Fruit fly (Drosophila melanogaster) whole organism, adult: ENCODE data around the gene GMF.

Experiments
- CG11617 ChIP-seq: fragments of 200-800 bp; sonication (Bioruptor generic); optimal IDR thresholded peaks from 2 replicates; lab custom pipeline; 2017; ENCODE audit warnings: mild to moderate bottlenecking, missing biosample characterization, missing genetic modification reagents, missing genetic modification characterization
- CG12768 ChIP-seq: fragments of 200-800 bp; sonication (Bioruptor generic); optimal IDR thresholded peaks from 2 replicates; lab custom pipeline; 2017; ENCODE audit warnings: missing biosample characterization, missing genetic modification characterization, mild to moderate bottlenecking, moderate library complexity, missing genetic modification reagents
- CG14711 ChIP-seq: fragments of 200-800 bp; sonication (Bioruptor generic); optimal IDR thresholded peaks from 2 replicates; lab custom pipeline; 2018; ENCODE audit warnings: missing biosample characterization, mild to moderate bottlenecking, missing genetic modification characterization, moderate library complexity
- CG1620 ChIP-seq: fragments of 200-800 bp; sonication (Bioruptor generic); optimal IDR thresholded peaks from 2 replicates; lab custom pipeline; 2016; ENCODE audit warnings: missing biosample characterization, missing genetic modification characterization
- CG33017 ChIP-seq: fragments of 200-800 bp; sonication (Bioruptor generic); optimal IDR thresholded peaks from 2 replicates; lab custom pipeline; 2018; ENCODE audit warnings: missing biosample characterization, mild to moderate bottlenecking, missing genetic modification characterization, moderate library complexity
- CG5204 ChIP-seq: fragments of 200-800 bp; sonication (Bioruptor generic); optimal IDR thresholded peaks from 2 replicates; lab custom pipeline; 2016; ENCODE audit warnings: missing biosample characterization, missing genetic modification characterization
- CG7045 ChIP-seq: fragments of 200-800 bp; sonication (Bioruptor generic); optimal IDR thresholded peaks from 2 replicates; lab custom pipeline; 2017; ENCODE audit warnings: missing biosample characterization, mild to moderate bottlenecking, missing genetic modification characterization
- CG7101 ChIP-seq: fragments of 200-800 bp; sonication (Bioruptor generic); optimal IDR thresholded peaks from 2 replicates; lab custom pipeline; 2018; ENCODE audit warnings: missing biosample characterization, mild to moderate bottlenecking, missing genetic modification characterization, moderate library complexity
- Clk ChIP-seq: fragments of 200-800 bp; sonication (Bioruptor generic); optimal IDR thresholded peaks from 2 replicates; lab custom pipeline; 2017; ENCODE audit warnings: missing biosample characterization, missing genetic modification characterization
- Crg-1 ChIP-seq: fragments of 200-800 bp; sonication (Bioruptor generic); optimal IDR thresholded peaks from 2 replicates; lab custom pipeline; 2016; ENCODE audit warnings: missing biosample characterization, missing genetic modification characterization
- Hr96 ChIP-seq: fragments of 200-800 bp; sonication (Bioruptor generic); optimal IDR thresholded peaks from 2 replicates; lab custom pipeline; 2016; ENCODE audit warnings: missing biosample characterization, missing genetic modification characterization
- Mnt ChIP-seq: fragments of 200-800 bp; sonication (Bioruptor generic); optimal IDR thresholded peaks from 2 replicates; lab custom pipeline; 2016; ENCODE audit warnings: missing biosample characterization, mild to moderate bottlenecking, missing genetic modification characterization
- bab1 ChIP-seq: fragments of 200-800 bp; sonication (Bioruptor generic); optimal IDR thresholded peaks from 3 replicates; lab custom pipeline; 2019; ENCODE audit warnings: missing biosample characterization, mild to moderate bottlenecking, missing genetic modification characterization, moderate library complexity
- cic ChIP-seq: fragments of 200-800 bp; sonication (Bioruptor generic); optimal IDR thresholded peaks from 2 replicates; lab custom pipeline; 2017; ENCODE audit warnings: missing biosample characterization, mild to moderate bottlenecking, missing genetic modification characterization, moderate library complexity
- cnc ChIP-seq, 2 experiments: fragments of >200 bp; optimal IDR thresholded peaks; 2 replicates each; lab custom pipeline; 2017
- kay ChIP-seq: fragments of 200-800 bp; sonication (Bioruptor generic); peaks from one replicate; lab custom pipeline; 2016; ENCODE audit warnings: missing biosample characterization, missing genetic modification characterization, borderline replicate concordance
- ovo ChIP-seq: fragments of 200-800 bp; sonication (Bioruptor generic); optimal IDR thresholded peaks from 2 replicates; lab custom pipeline; 2016; ENCODE audit warnings: missing biosample characterization, missing genetic modification characterization
- pad ChIP-seq: fragments of 200-800 bp; sonication (Bioruptor generic); optimal IDR thresholded peaks from 3 replicates; lab custom pipeline; 2017; ENCODE audit warnings: missing biosample characterization, missing genetic modification characterization, mild to moderate bottlenecking, moderate library complexity, missing genetic modification reagents
- tj ChIP-seq: fragments of 200-800 bp; sonication (Bioruptor generic); optimal IDR thresholded peaks from 3 replicates; lab custom pipeline; 2017; ENCODE audit warnings: missing biosample characterization, mild to moderate bottlenecking, missing genetic modification characterization, moderate library complexity
- toe ChIP-seq: fragments of 200-800 bp; sonication (Bioruptor generic); optimal IDR thresholded peaks from 2 replicates; lab custom pipeline; 2016; ENCODE audit warnings: missing biosample characterization, missing genetic modification characterization

GMF gene

DNA sequence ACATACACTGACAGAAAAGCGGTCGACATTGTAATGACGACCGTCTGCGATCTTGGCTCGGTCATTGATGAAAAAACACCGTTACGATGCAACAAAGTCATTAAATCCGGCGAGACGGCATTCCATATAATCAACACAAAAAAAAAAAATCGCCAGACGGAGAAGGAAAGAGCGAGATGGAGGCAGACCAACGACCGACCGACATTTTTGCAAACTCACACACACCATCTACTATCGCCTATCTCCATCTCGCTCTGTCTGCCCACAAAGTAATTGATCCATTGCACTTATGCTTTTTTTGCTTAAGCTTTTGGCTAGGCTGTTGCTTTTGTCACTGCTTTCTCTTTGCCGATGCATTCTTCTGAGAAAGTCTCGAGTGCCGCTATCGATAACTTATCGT, 28.7 kb downstream of the GMF start:
- TF ChIP-seq toe (GFP tag; lab: Kevin White, UChicago) (no peak), Hr96 (GFP tag; lab: Kevin White, UChicago) (no peak), CG7045 (GFP tag; lab: Kevin White, UChicago) (no peak), Clk (GFP tag; lab: Kevin White, UChicago) (no peak), pad (GFP tag; lab: Kevin White, UChicago) (peak; percentile 14), CG11617 (GFP tag; lab: Kevin White, UChicago) (no peak), ovo (GFP tag; lab: Kevin White, UChicago) (peak; percentile 24), CG12768 (GFP tag; lab: Kevin White, UChicago) (no peak), CG14711 (tag; lab: Kevin White, UChicago) (no peak), cic (peak; percentile 5), tj (GFP tag; lab: Kevin White, UChicago) (peak; percentile 70), CG1620 (no peak), Mnt (GFP tag; lab: Kevin White, UChicago) (no peak), bab1 (GFP tag; lab: Kevin White, UChicago) (no peak), CG7101 (no peak), Crg-1 (GFP tag; lab: Kevin White, UChicago) (no peak), CG5204 (GFP tag; lab: Kevin White, UChicago) (no peak)

DNA sequence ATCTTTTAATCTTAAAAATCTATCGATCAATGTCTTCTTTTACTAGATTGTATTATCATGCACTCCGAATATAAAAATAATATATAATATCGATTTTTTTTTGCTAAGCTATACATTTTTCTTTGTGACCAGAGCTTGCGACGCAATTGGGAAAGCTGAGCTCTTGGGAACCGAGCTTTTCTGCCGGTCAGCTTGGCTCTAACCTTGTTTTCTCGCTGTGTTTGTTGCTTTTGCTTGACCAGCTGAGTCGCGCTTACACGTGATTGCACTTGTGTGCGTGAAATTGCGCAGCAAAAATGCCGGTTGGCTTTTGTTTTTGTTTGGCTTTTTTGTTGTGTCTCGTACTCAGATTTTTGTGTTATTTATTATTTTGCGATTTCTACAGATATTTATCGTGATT, 29.3 kb downstream of the GMF start:
- TF ChIP-seq CG12768 (GFP tag; lab: Kevin White, UChicago) (no peak), tj (GFP tag; lab: Kevin White, UChicago) (peak; percentile 92), bab1 (GFP tag; lab: Kevin White, UChicago) (no peak), ovo (GFP tag; lab: Kevin White, UChicago) (no peak), pad (GFP tag; lab: Kevin White, UChicago) (no peak), kay (GFP tag; lab: Kevin White, UChicago) (peak; percentile 53), CG1620 (no peak), Crg-1 (GFP tag; lab: Kevin White, UChicago) (no peak), CG7045 (GFP tag; lab: Kevin White, UChicago) (no peak), cic (peak; percentile 31), CG7101 (no peak), CG5204 (GFP tag; lab: Kevin White, UChicago) (no peak), toe (GFP tag; lab: Kevin White, UChicago) (no peak), cnc (optimal IDR thresholded peaks at IDR 0.05; lab: Kevin White, UChicago) (no peak), CG33017 (tag; lab: Kevin White, UChicago) (peak; percentile 1), CG14711 (tag; lab: Kevin White, UChicago) (no peak), Clk (GFP tag; lab: Kevin White, UChicago) (no peak), CG11617 (GFP tag; lab: Kevin White, UChicago) (no peak), Mnt (GFP tag; lab: Kevin White, UChicago) (peak; percentile 6), Hr96 (GFP tag; lab: Kevin White, UChicago) (no peak)

DNA sequence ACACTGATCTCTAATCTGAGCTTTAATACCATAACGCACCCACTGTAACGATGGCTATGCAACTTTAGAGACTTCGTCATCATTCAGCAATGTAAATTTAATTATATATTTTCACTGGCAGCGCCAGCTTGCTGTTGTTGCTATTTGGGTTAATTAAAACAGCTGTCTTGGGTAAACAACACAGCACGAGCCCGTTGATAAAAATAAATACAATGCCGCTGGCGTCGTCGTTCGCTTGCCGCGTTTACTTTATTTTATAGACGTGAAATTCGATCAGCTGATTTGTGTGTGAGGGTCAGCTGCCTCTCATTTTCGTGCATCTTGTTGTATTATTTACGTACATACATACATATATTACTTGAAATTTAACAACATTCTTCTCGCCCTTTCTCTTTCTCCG, 30.0 kb downstream of the GMF start:
- TF ChIP-seq Mnt (GFP tag; lab: Kevin White, UChicago), result peak; percentile 33
- TF ChIP-seq cnc (optimal IDR thresholded peaks at IDR 0.05; lab: Kevin White, UChicago), result no peak
- TF ChIP-seq ovo (GFP tag; lab: Kevin White, UChicago), result peak; percentile 56
- TF ChIP-seq Clk (GFP tag; lab: Kevin White, UChicago), result no peak
- peak; percentile 8 for TF ChIP-seq pad (GFP tag; lab: Kevin White, UChicago)
- TF ChIP-seq CG7101, result peak; percentile 60
- TF ChIP-seq CG1620, result peak; percentile 11
- TF ChIP-seq CG11617 (GFP tag; lab: Kevin White, UChicago), result no peak
- peak; percentile 86 for TF ChIP-seq kay (GFP tag; lab: Kevin White, UChicago)
- no peak for TF ChIP-seq tj (GFP tag; lab: Kevin White, UChicago)
- no peak for TF ChIP-seq CG33017 (tag; lab: Kevin White, UChicago)
- no peak for TF ChIP-seq Crg-1 (GFP tag; lab: Kevin White, UChicago)
- peak; percentile 82 for TF ChIP-seq cic
- no peak for TF ChIP-seq CG5204 (GFP tag; lab: Kevin White, UChicago)
- TF ChIP-seq bab1 (GFP tag; lab: Kevin White, UChicago), result no peak
- TF ChIP-seq CG7045 (GFP tag; lab: Kevin White, UChicago), result no peak
- peak; percentile 28 for TF ChIP-seq CG14711 (tag; lab: Kevin White, UChicago)
- peak; percentile 31 for TF ChIP-seq toe (GFP tag; lab: Kevin White, UChicago)
- peak; percentile 17 for TF ChIP-seq CG12768 (GFP tag; lab: Kevin White, UChicago)
- no peak for TF ChIP-seq Hr96 (GFP tag; lab: Kevin White, UChicago)

DNA sequence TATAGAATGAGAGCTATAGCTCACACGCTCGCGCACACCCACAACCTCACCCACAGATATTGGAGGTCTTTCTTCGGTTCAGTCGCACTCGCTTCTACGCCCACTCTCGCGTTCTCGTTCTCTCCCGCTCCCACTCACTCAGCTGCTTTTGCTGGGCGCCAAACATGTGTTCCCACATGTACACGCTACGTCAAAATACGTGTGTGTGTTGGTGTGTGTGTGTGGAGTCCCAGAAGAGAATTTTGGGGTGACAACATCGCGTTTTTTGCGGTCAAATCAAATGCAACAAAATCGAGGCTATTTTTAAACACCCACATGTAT, 31.3 kb downstream of the GMF start:
- no peak for TF ChIP-seq ovo (GFP tag; lab: Kevin White, UChicago)
- peak; percentile 73 for TF ChIP-seq pad (GFP tag; lab: Kevin White, UChicago)
- no peak for TF ChIP-seq bab1 (GFP tag; lab: Kevin White, UChicago)
- TF ChIP-seq Clk (GFP tag; lab: Kevin White, UChicago), result no peak
- no peak for TF ChIP-seq CG12768 (GFP tag; lab: Kevin White, UChicago)
- TF ChIP-seq CG7045 (GFP tag; lab: Kevin White, UChicago), result no peak
- TF ChIP-seq Crg-1 (GFP tag; lab: Kevin White, UChicago), result no peak
- TF ChIP-seq cic, result peak; percentile 95
- TF ChIP-seq Mnt (GFP tag; lab: Kevin White, UChicago), result peak; percentile 85
- peak; percentile 62 for TF ChIP-seq kay (GFP tag; lab: Kevin White, UChicago)
- no peak for TF ChIP-seq cnc (optimal IDR thresholded peaks at IDR 0.05; lab: Kevin White, UChicago)

DNA sequence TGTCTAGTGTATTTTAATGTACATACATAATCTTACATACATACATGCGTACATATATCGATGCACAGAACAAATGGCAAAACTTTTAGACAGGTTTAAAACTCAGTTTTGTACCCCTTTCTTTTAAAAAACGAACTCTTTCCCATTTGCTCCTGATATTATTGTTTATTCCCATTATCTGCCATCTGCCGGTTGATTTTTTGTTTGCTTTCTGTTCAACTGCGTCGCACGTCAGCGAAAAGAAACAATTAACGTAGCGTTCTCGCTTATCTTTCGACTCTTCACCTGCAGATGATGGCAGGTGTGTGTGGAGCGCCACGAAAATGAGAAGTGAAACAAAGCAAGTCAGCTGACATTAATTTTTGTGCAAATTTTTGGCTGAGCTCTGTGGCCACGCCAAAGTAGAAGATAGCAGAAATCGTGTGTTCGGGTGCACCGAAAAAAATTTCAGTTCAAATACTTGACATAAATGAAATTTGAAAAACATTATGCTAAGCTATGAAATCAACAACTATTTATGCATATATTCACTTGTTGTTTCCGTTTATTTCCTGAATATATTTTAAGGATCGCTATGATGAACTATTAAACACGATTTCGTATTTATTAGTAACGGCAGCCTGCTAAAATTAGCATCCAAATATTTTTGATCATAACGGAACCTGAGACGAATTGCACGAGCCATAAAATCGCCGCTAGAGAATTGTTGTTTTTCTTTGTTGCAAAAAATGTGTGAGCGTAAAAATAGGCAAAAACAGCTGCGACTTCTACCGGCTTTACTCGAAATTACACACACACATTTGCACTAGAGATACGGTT, 31.9 kb downstream of the GMF start:
- TF ChIP-seq cnc (optimal IDR thresholded peaks at IDR 0.05; lab: Kevin White, UChicago) (no peak), Crg-1 (GFP tag; lab: Kevin White, UChicago) (no peak), CG12768 (GFP tag; lab: Kevin White, UChicago) (peak; percentile 4), CG5204 (GFP tag; lab: Kevin White, UChicago) (no peak), CG7045 (GFP tag; lab: Kevin White, UChicago) (peak; percentile 17), Mnt (GFP tag; lab: Kevin White, UChicago) (no peak), CG11617 (GFP tag; lab: Kevin White, UChicago) (peak; percentile 31), tj (GFP tag; lab: Kevin White, UChicago) (peak; percentile 34), CG7101 (peak; percentile 50), CG1620 (peak; percentile 15), ovo (GFP tag; lab: Kevin White, UChicago) (peak; percentile 67), pad (GFP tag; lab: Kevin White, UChicago) (no peak), kay (GFP tag; lab: Kevin White, UChicago) (peak; percentile 85), Clk (GFP tag; lab: Kevin White, UChicago) (no peak), cic (no peak), bab1 (GFP tag; lab: Kevin White, UChicago) (peak; percentile 22), CG33017 (tag; lab: Kevin White, UChicago) (no peak), CG14711 (tag; lab: Kevin White, UChicago) (peak; percentile 45), toe (GFP tag; lab: Kevin White, UChicago) (peak; percentile 46)
